Worm (Caenorhabditis elegans) whole organism, midembryonic: ENCODE measurements around the gene nep-13.

ENCODE experiments used
- T22C8.4 ChIP-seq: fragments of 200-800 bp; sonication (Bioruptor generic); IDR thresholded peaks from 2 replicates; pipeline ENCODE4 v1.3.6; 2022; ENCODE audit warnings: missing genetic modification characterization, missing compliant biosample characterization
- cog-1 ChIP-seq: sonication (generic microtip); optimal IDR thresholded peaks from 2 replicates; lab custom pipeline; 2016; ENCODE audit warnings: missing genetic modification characterization, missing compliant biosample characterization
- flt-1 ChIP-seq: fragments of 200-800 bp; sonication (Bioruptor generic); IDR thresholded peaks from 2 replicates; pipeline ENCODE4 v1.3.6; 2022; ENCODE audit warnings: missing genetic modification characterization, missing compliant biosample characterization
- klf-2 ChIP-seq: fragments of 200-800 bp; sonication (Bioruptor generic); conservative IDR thresholded peaks from 2 replicates; pipeline ENCODE4 v1.3.6; 2022; ENCODE audit warnings: missing genetic modification reagents, missing genetic modification characterization, missing compliant biosample characterization
- med-1 ChIP-seq: sonication (generic microtip); optimal IDR thresholded peaks from 2 replicates; lab custom pipeline; 2017; ENCODE audit warnings: missing genetic modification characterization, mild to moderate bottlenecking, missing compliant biosample characterization, antibody characterized with exemption, missing genetic modification reagents; ENCODE audit not compliant: insufficient read depth
- ref-1 ChIP-seq: fragments of 200-800 bp; sonication (Bioruptor generic); conservative IDR thresholded peaks from 2 replicates; pipeline ENCODE4 v1.3.6; 2022; ENCODE audit warnings: missing genetic modification reagents, missing genetic modification characterization, missing compliant biosample characterization
- tab-1 ChIP-seq: fragments of 200-800 bp; sonication (Bioruptor generic); IDR thresholded peaks from 2 replicates; pipeline ENCODE4 v1.3.6; 2022; ENCODE audit warnings: missing genetic modification characterization, missing compliant biosample characterization
- ztf-23 ChIP-seq: fragments of 200-800 bp; sonication (Bioruptor generic); IDR thresholded peaks from 2 replicates; pipeline ENCODE4 v1.3.6; 2022; ENCODE audit warnings: missing genetic modification reagents, missing genetic modification characterization, missing compliant biosample characterization
- ztf-29 ChIP-seq: fragments of 200-800 bp; sonication (Bioruptor generic); IDR thresholded peaks from 2 replicates; pipeline ENCODE4 v1.3.6; 2022; ENCODE audit warnings: missing genetic modification reagents, missing genetic modification characterization, missing compliant biosample characterization

The nep-13 gene

ce11 chrII:3250195-3250594 is 32.3 kb upstream of the nep-13 start:
- TF ChIP-seq flt-1 (GFP tag; lab: Robert Waterston, UW) (no peak), ztf-23 (GFP tag; lab: Robert Waterston, UW) (no peak)

ce11 chrII:3251782-3252181 is 30.7 kb upstream of the nep-13 start:
- no peak for TF ChIP-seq klf-2 (GFP tag; lab: Robert Waterston, UW)
- no peak for TF ChIP-seq ztf-23 (GFP tag; lab: Robert Waterston, UW)
- no peak for TF ChIP-seq med-1 (GFP tag; lab: Kevin White, UChicago)
- TF ChIP-seq cog-1 (tag; lab: Kevin White, UChicago), result no peak
- no peak for TF ChIP-seq ztf-29 (GFP tag; lab: Robert Waterston, UW)
- no peak for TF ChIP-seq T22C8.4 (GFP tag; lab: Robert Waterston, UW)
- no peak for TF ChIP-seq ref-1
- TF ChIP-seq tab-1, result no peak
- TF ChIP-seq flt-1 (GFP tag; lab: Robert Waterston, UW), result no peak

ce11 chrII:3259254-3259653 is 23.2 kb upstream of the nep-13 start, which contains the start of gene gcy-19:
Gene gcy-19 (minus strand): TSS chrII:3259354.
- TF ChIP-seq ztf-23 (GFP tag; lab: Robert Waterston, UW), result no peak
- no peak for TF ChIP-seq med-1 (GFP tag; lab: Kevin White, UChicago)
- TF ChIP-seq ztf-29 (GFP tag; lab: Robert Waterston, UW), result no peak
- no peak for TF ChIP-seq T22C8.4 (GFP tag; lab: Robert Waterston, UW)
- no peak for TF ChIP-seq ref-1
- TF ChIP-seq cog-1 (tag; lab: Kevin White, UChicago), result no peak
- no peak for TF ChIP-seq klf-2 (GFP tag; lab: Robert Waterston, UW)
- no peak for TF ChIP-seq tab-1
- TF ChIP-seq flt-1 (GFP tag; lab: Robert Waterston, UW), result no peak

ce11 chrII:3262504-3262903 is 19.9 kb upstream of the nep-13 start, which contains the start of gene F02E11.2:
Gene F02E11.2 (plus strand): TSS chrII:3262804.
- TF ChIP-seq tab-1, result no peak
- no peak for TF ChIP-seq T22C8.4 (GFP tag; lab: Robert Waterston, UW)
- no peak for TF ChIP-seq cog-1 (tag; lab: Kevin White, UChicago)
- TF ChIP-seq flt-1 (GFP tag; lab: Robert Waterston, UW), result no peak
- no peak for TF ChIP-seq ztf-23 (GFP tag; lab: Robert Waterston, UW)
- no peak for TF ChIP-seq ref-1
- no peak for TF ChIP-seq med-1 (GFP tag; lab: Kevin White, UChicago)
- TF ChIP-seq ztf-29 (GFP tag; lab: Robert Waterston, UW), result no peak
- TF ChIP-seq klf-2 (GFP tag; lab: Robert Waterston, UW), result no peak

ce11 chrII:3264704-3265103 is 17.7 kb upstream of the nep-13 start:
- TF ChIP-seq cog-1 (tag; lab: Kevin White, UChicago), result no peak
- no peak for TF ChIP-seq ref-1
- no peak for TF ChIP-seq klf-2 (GFP tag; lab: Robert Waterston, UW)
- no peak for TF ChIP-seq ztf-29 (GFP tag; lab: Robert Waterston, UW)

ce11 chrII:3267365-3267764 is 15.1 kb upstream of the nep-13 start, which contains the start of gene F02E11.7:
Gene F02E11.7 (plus strand): TSS chrII:3267665.
- TF ChIP-seq tab-1, result no peak
- no peak for TF ChIP-seq cog-1 (tag; lab: Kevin White, UChicago)
- no peak for TF ChIP-seq flt-1 (GFP tag; lab: Robert Waterston, UW)
- no peak for TF ChIP-seq T22C8.4 (GFP tag; lab: Robert Waterston, UW)
- no peak for TF ChIP-seq med-1 (GFP tag; lab: Kevin White, UChicago)
- no peak for TF ChIP-seq ztf-29 (GFP tag; lab: Robert Waterston, UW)
- TF ChIP-seq klf-2 (GFP tag; lab: Robert Waterston, UW), result no peak
- no peak for TF ChIP-seq ref-1
- no peak for TF ChIP-seq ztf-23 (GFP tag; lab: Robert Waterston, UW)

ce11 chrII:3267815-3268214 is 14.6 kb upstream of the nep-13 start:
- TF ChIP-seq klf-2 (GFP tag; lab: Robert Waterston, UW) (0 out of 2 replicates have a peak, but pooled peaks have one; percentile 6), flt-1 (GFP tag; lab: Robert Waterston, UW) (peak; percentile 69), ztf-29 (GFP tag; lab: Robert Waterston, UW) (no peak), ref-1 (0 out of 2 replicates have a peak, but pooled peaks have one; percentile 34), cog-1 (tag; lab: Kevin White, UChicago) (no peak), ztf-23 (GFP tag; lab: Robert Waterston, UW) (no peak), tab-1 (peak; percentile 68), med-1 (GFP tag; lab: Kevin White, UChicago) (no peak), T22C8.4 (GFP tag; lab: Robert Waterston, UW) (peak; percentile 41)

- no peak for TF ChIP-seq flt-1 (GFP tag; lab: Robert Waterston, UW)
- TF ChIP-seq T22C8.4 (GFP tag; lab: Robert Waterston, UW), result no peak
- no peak for TF ChIP-seq tab-1
- no peak for TF ChIP-seq ztf-29 (GFP tag; lab: Robert Waterston, UW)
- TF ChIP-seq klf-2 (GFP tag; lab: Robert Waterston, UW), result no peak
- no peak for TF ChIP-seq ref-1
- no peak for TF ChIP-seq ztf-23 (GFP tag; lab: Robert Waterston, UW)
- TF ChIP-seq med-1 (GFP tag; lab: Kevin White, UChicago), result no peak
- TF ChIP-seq cog-1 (tag; lab: Kevin White, UChicago), result no peak
Measured at ce11 chrII:3270598-3270997, 11.9 kb upstream of the nep-13 start.

- TF ChIP-seq tab-1 (no peak), flt-1 (GFP tag; lab: Robert Waterston, UW) (no peak), cog-1 (tag; lab: Kevin White, UChicago) (no peak), klf-2 (GFP tag; lab: Robert Waterston, UW) (no peak), T22C8.4 (GFP tag; lab: Robert Waterston, UW) (no peak), med-1 (GFP tag; lab: Kevin White, UChicago) (no peak), ztf-23 (GFP tag; lab: Robert Waterston, UW) (no peak), ztf-29 (GFP tag; lab: Robert Waterston, UW) (no peak), ref-1 (no peak)
Measured at ce11 chrII:3274923-3275322, 7.5 kb upstream of the nep-13 start, which contains the start of gene F02E11.3. Gene F02E11.3 (minus strand): TSS chrII:3275023.
